Worm (Caenorhabditis elegans) whole organism, L2 larva: Measurements from ENCODE around the gene F21C10.10.

Source experiments
- C34F6.9 ChIP-seq: fragments of 150-350 bp; optimal IDR thresholded peaks from 2 replicates; lab custom pipeline; 2014; ENCODE audit warnings: missing biosample characterization, missing genetic modification characterization
- F13H6.1 ChIP-seq: sonication (generic microtip); optimal IDR thresholded peaks from 2 replicates; lab custom pipeline; 2016; ENCODE audit warnings: missing genetic modification characterization, missing compliant biosample characterization
- R02D3.7 ChIP-seq: fragments of 150-350 bp; optimal IDR thresholded peaks from 2 replicates; lab custom pipeline; 2014; ENCODE audit warnings: missing biosample characterization, missing genetic modification characterization
- Y55F3AM.14 ChIP-seq: fragments of 200-800 bp; sonication (Bioruptor generic); optimal IDR thresholded peaks from 2 replicates; lab custom pipeline; 2018; ENCODE audit warnings: mild to moderate bottlenecking, missing genetic modification characterization, missing compliant biosample characterization
- ZK546.5 ChIP-seq: sonication (generic microtip); optimal IDR thresholded peaks from 2 replicates; lab custom pipeline; 2017; ENCODE audit warnings: missing biosample characterization, missing genetic modification characterization
- alr-1 ChIP-seq: fragments of 150-350 bp; optimal IDR thresholded peaks from 2 replicates; lab custom pipeline; 2014; ENCODE audit warnings: missing biosample characterization, missing genetic modification characterization
- aly-2 ChIP-seq: fragments of 150-350 bp; optimal IDR thresholded peaks from 2 replicates; lab custom pipeline; 2014; ENCODE audit warnings: missing biosample characterization, missing genetic modification characterization
- ama-1 ChIP-seq: fragments of 150-350 bp; optimal IDR thresholded peaks from 2 replicates; lab custom pipeline; 2018; ENCODE audit warnings: inconsistent platforms
- ceh-16 ChIP-seq: fragments of 150-350 bp; optimal IDR thresholded peaks from 2 replicates; lab custom pipeline; 2014; ENCODE audit warnings: missing biosample characterization, missing genetic modification characterization
- ceh-82 ChIP-seq: fragments of 150-350 bp; optimal IDR thresholded peaks from 2 replicates; lab custom pipeline; 2014; ENCODE audit warnings: missing biosample characterization, missing genetic modification characterization
- crh-2 ChIP-seq: sonication (generic microtip); optimal IDR thresholded peaks from 2 replicates; lab custom pipeline; 2017; ENCODE audit warnings: missing biosample characterization, missing genetic modification characterization
- dmd-4 ChIP-seq: sonication (generic microtip); optimal IDR thresholded peaks from 2 replicates; lab custom pipeline; 2017; ENCODE audit warnings: missing biosample characterization, missing genetic modification characterization
- egl-27 ChIP-seq: sonication (generic microtip); optimal IDR thresholded peaks from 3 replicates; lab custom pipeline; 2017; ENCODE audit warnings: missing biosample characterization, missing genetic modification reagents, missing genetic modification characterization
- elt-1 ChIP-seq: fragments of 150-350 bp; optimal IDR thresholded peaks from 2 replicates; lab custom pipeline; 2014; ENCODE audit warnings: missing biosample characterization, missing genetic modification characterization
- elt-3 ChIP-seq: sonication (generic microtip); optimal IDR thresholded peaks from 2 replicates; lab custom pipeline; 2017; ENCODE audit warnings: missing biosample characterization, missing genetic modification characterization
- fos-1 ChIP-seq: fragments of 150-350 bp; optimal IDR thresholded peaks from 2 replicates; lab custom pipeline; 2014; ENCODE audit warnings: missing biosample characterization, missing genetic modification characterization
- gmeb-1 ChIP-seq: fragments of 150-350 bp; optimal IDR thresholded peaks from 2 replicates; lab custom pipeline; 2014; ENCODE audit warnings: missing biosample characterization, missing genetic modification characterization
- lin-13 ChIP-seq: fragments of 150-350 bp; optimal IDR thresholded peaks from 2 replicates; lab custom pipeline; 2014; ENCODE audit warnings: missing biosample characterization, missing genetic modification reagents, missing genetic modification characterization
- lsy-2 ChIP-seq, 2 experiments: fragments of 150-350 bp in 1 of 2; sonication (generic microtip) in 1 of 2; optimal IDR thresholded peaks; 2 replicates each; lab custom pipeline; 2014 to 2017; ENCODE audit warnings: missing biosample characterization in 2 of 2, missing genetic modification characterization in 2 of 2
- mab-5 ChIP-seq: fragments of 150-350 bp; optimal IDR thresholded peaks from 2 replicates; lab custom pipeline; 2014; ENCODE audit warnings: missing biosample characterization, missing genetic modification characterization
- mbf-1 ChIP-seq: sonication (generic microtip); optimal IDR thresholded peaks from 2 replicates; lab custom pipeline; 2017; ENCODE audit warnings: missing biosample characterization, missing genetic modification characterization
- mdl-1 ChIP-seq, 2 experiments: fragments of 150-350 bp in 1 of 2; sonication (generic microtip) in 1 of 2; optimal IDR thresholded peaks; 2 replicates each; lab custom pipeline; 2017; ENCODE audit warnings: missing biosample characterization in 2 of 2, missing genetic modification characterization in 2 of 2
- nhr-10 ChIP-seq: sonication (generic microtip); optimal IDR thresholded peaks from 2 replicates; lab custom pipeline; 2017; ENCODE audit warnings: missing biosample characterization, missing genetic modification characterization
- nhr-12 ChIP-seq: fragments of 150-350 bp; optimal IDR thresholded peaks from 2 replicates; lab custom pipeline; 2014; ENCODE audit warnings: missing biosample characterization, missing genetic modification characterization
- nhr-129 ChIP-seq: fragments of 150-350 bp; optimal IDR thresholded peaks from 2 replicates; lab custom pipeline; 2014; ENCODE audit warnings: missing biosample characterization, missing genetic modification characterization
- nhr-21 ChIP-seq: fragments of 150-350 bp; optimal IDR thresholded peaks from 2 replicates; lab custom pipeline; 2014; ENCODE audit warnings: missing biosample characterization, missing genetic modification characterization
- nhr-23 ChIP-seq: fragments of 150-350 bp; optimal IDR thresholded peaks from 2 replicates; lab custom pipeline; 2014; ENCODE audit warnings: missing biosample characterization, missing genetic modification reagents, missing genetic modification characterization
- nhr-25 ChIP-seq: fragments of 150-350 bp; sonication (generic microtip); optimal IDR thresholded peaks from 3 replicates; lab custom pipeline; 2014; ENCODE audit warnings: missing biosample characterization, missing genetic modification characterization
- nhr-77 ChIP-seq: fragments of 150-350 bp; optimal IDR thresholded peaks from 2 replicates; lab custom pipeline; 2014; ENCODE audit warnings: missing biosample characterization, missing genetic modification characterization
- peb-1 ChIP-seq: fragments of 150-350 bp; optimal IDR thresholded peaks from 2 replicates; lab custom pipeline; 2014; ENCODE audit warnings: missing biosample characterization, missing genetic modification characterization
- sem-4 ChIP-seq: fragments of 150-350 bp; optimal IDR thresholded peaks from 2 replicates; lab custom pipeline; 2014; ENCODE audit warnings: missing biosample characterization, missing genetic modification reagents, missing genetic modification characterization
- skn-1 ChIP-seq: sonication (generic microtip); optimal IDR thresholded peaks from 2 replicates; lab custom pipeline; 2017; ENCODE audit warnings: missing biosample characterization, missing genetic modification characterization
- sma-3 ChIP-seq: sonication (generic microtip); optimal IDR thresholded peaks from 2 replicates; lab custom pipeline; 2016; ENCODE audit warnings: missing genetic modification reagents, missing genetic modification characterization, missing compliant biosample characterization
- sma-9 ChIP-seq, 2 experiments: fragments of 150-350 bp in 1 of 2; sonication (generic microtip) in 1 of 2; optimal IDR thresholded peaks; 2 replicates each; lab custom pipeline; 2014 to 2016; ENCODE audit warnings: missing genetic modification characterization in 2 of 2, mild to moderate bottlenecking in 1 of 2, missing biosample characterization in 1 of 2, missing compliant biosample characterization in 1 of 2, missing genetic modification reagents in 1 of 2, moderate library complexity in 1 of 2
- snpc-4 ChIP-seq: fragments of 150-350 bp; optimal IDR thresholded peaks from 2 replicates; lab custom pipeline; 2014; ENCODE audit warnings: missing biosample characterization, missing genetic modification characterization
- unc-39 ChIP-seq: fragments of 150-350 bp; optimal IDR thresholded peaks from 2 replicates; lab custom pipeline; 2014; ENCODE audit warnings: missing biosample characterization, missing genetic modification characterization
- unc-55 ChIP-seq: fragments of 150-350 bp; sonication (generic microtip); optimal IDR thresholded peaks from 3 replicates; lab custom pipeline; 2014; ENCODE audit warnings: missing biosample characterization, missing genetic modification reagents, missing genetic modification characterization
- unc-62 ChIP-seq: fragments of 150-350 bp; optimal IDR thresholded peaks from 2 replicates; lab custom pipeline; 2014; ENCODE audit warnings: missing biosample characterization, missing genetic modification reagents, missing genetic modification characterization
- zag-1 ChIP-seq: fragments of 150-350 bp; optimal IDR thresholded peaks from 2 replicates; lab custom pipeline; 2014; ENCODE audit warnings: missing biosample characterization, missing genetic modification characterization
- ztf-1 ChIP-seq: fragments of 200-800 bp; sonication (Bioruptor generic); conservative IDR thresholded peaks from 2 replicates; pipeline ENCODE4 v1.3.6; 2022; ENCODE audit warnings: missing genetic modification characterization, missing compliant biosample characterization
- ztf-11 ChIP-seq: sonication (generic microtip); optimal IDR thresholded peaks from 2 replicates; lab custom pipeline; 2017; ENCODE audit warnings: missing biosample characterization, missing genetic modification characterization
- ztf-4 ChIP-seq: fragments of 150-350 bp; optimal IDR thresholded peaks from 2 replicates; lab custom pipeline; 2014; ENCODE audit warnings: missing biosample characterization, missing genetic modification characterization

Gene F21C10.10

ce11 chrV:9085845-9086244 lies 10.2 kb upstream of the F21C10.10 start:
- TF ChIP-seq alr-1 (tag; lab: Kevin White, UChicago) = no peak
- TF ChIP-seq peb-1 = no peak
- peak; percentile 56 for TF ChIP-seq sma-9 (GFP tag; optimal IDR thresholded peaks at IDR 0.05; lab: Kevin White, UChicago)
- TF ChIP-seq sma-9 (tag; optimal IDR thresholded peaks at IDR 0.05; lab: Kevin White, UChicago) = no peak
- TF ChIP-seq skn-1 (tag; lab: Kevin White, UChicago) = no peak
- peak; percentile 71 for TF ChIP-seq nhr-21 (tag; lab: Kevin White, UChicago)
- no peak for TF ChIP-seq R02D3.7
- TF ChIP-seq crh-2 = peak; percentile 16
- no peak for TF ChIP-seq nhr-23 (tag; lab: Kevin White, UChicago)
- TF ChIP-seq dmd-4 = no peak
- TF ChIP-seq ZK546.5 = no peak
- no peak for TF ChIP-seq sem-4 (tag; lab: Kevin White, UChicago)
- TF ChIP-seq ztf-4 (tag; lab: Kevin White, UChicago) = no peak
- TF ChIP-seq mab-5 (tag; lab: Kevin White, UChicago) = no peak
- TF ChIP-seq zag-1 = no peak
- TF ChIP-seq gmeb-1 (tag; lab: Kevin White, UChicago) = no peak
- no peak for TF ChIP-seq elt-3 (tag; lab: Kevin White, UChicago)
- TF ChIP-seq ztf-11 (tag; lab: Kevin White, UChicago) = no peak
- TF ChIP-seq unc-55 (GFP tag; lab: Kevin White, UChicago) = no peak
- TF ChIP-seq mdl-1 (tag; optimal IDR thresholded peaks at IDR 0.05; lab: Kevin White, UChicago) = peak in 1 of 2 experiments; percentile 7
- TF ChIP-seq sma-3 (GFP tag; lab: Kevin White, UChicago) = peak; percentile 92
- peak; percentile 24 for TF ChIP-seq egl-27 (tag; lab: Kevin White, UChicago)
- no peak for TF ChIP-seq nhr-77
- TF ChIP-seq Y55F3AM.14 (GFP tag; lab: Kevin White, UChicago) = no peak
- no peak for TF ChIP-seq nhr-12 (tag; lab: Kevin White, UChicago)
- no peak for TF ChIP-seq elt-1 (tag; lab: Kevin White, UChicago)
- TF ChIP-seq ceh-82 (tag; lab: Kevin White, UChicago) = no peak
- TF ChIP-seq nhr-129 (tag; lab: Kevin White, UChicago) = no peak
- TF ChIP-seq fos-1 (tag; lab: Kevin White, UChicago) = peak; percentile 76
- TF ChIP-seq aly-2 (tag; lab: Kevin White, UChicago) = no peak
- no peak for TF ChIP-seq unc-62
- no peak for TF ChIP-seq mbf-1
- no peak for TF ChIP-seq F13H6.1 (tag; lab: Kevin White, UChicago)
- no peak for TF ChIP-seq nhr-10
- TF ChIP-seq C34F6.9 = no peak
- peak; percentile 63 for TF ChIP-seq nhr-25 (tag; lab: Kevin White, UChicago)

ce11 chrV:9088758-9089157 lies 7.3 kb upstream of the F21C10.10 start:
- TF ChIP-seq ztf-4 (tag; lab: Kevin White, UChicago) = no peak
- TF ChIP-seq C34F6.9 = peak; percentile 47
- TF ChIP-seq ztf-1 = no peak
- TF ChIP-seq fos-1 (tag; lab: Kevin White, UChicago) = no peak
- peak; percentile 96 for TF ChIP-seq ama-1 (lab: Kevin White, UChicago)
- no peak for TF ChIP-seq nhr-129 (tag; lab: Kevin White, UChicago)

DNA sequence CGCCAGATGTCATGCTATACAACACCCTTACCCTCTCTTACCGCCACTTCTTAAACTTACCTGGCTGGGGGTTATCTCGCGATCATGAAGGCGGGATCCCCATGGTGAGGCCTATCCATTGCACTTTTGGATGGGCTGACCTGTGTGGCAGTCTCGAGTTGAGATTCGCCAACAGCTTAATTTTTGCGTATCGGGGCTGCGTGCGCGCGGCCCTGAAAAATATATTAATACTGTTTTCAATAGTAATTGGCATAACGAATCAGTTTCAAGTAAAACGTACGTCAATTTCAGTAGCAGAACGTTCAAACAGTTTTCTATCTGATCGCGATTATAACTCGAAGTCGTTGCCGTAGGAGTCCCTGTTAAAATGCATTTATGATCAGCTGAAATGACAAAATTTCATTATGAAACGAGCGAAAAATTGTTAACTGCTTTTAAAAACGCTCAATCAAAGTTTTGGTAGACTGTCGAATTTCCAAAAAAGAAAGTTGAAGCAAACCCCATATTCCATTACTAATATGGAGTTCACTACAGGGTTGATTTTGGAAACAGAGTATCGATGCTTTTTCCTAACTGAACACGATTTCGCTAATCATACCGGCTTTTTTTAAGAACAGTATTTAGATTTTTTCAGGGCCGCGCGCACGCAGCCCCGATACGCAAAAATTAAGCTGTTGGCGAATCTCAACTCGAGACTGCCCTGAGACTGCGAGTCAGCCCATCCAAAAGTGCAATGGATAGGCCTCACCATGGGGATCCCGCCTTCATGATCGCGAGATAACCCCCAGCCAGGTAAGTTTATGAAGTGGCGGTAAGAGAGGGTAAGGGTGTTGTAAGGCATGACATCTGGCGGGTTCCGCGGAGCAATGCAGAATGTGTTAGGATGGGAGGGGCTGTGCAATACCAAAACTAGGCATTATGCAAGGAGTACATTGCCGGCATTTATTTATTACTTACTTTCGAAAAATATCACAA lies 5.0 kb upstream of the F21C10.10 start:
- TF ChIP-seq snpc-4 (tag; lab: Kevin White, UChicago) = peak; percentile 18
- TF ChIP-seq, all 48 proteins: peak for 1; not testable (repeated sequence) for 47

- peak; percentile 53 for TF ChIP-seq unc-55 (GFP tag; lab: Kevin White, UChicago)
- peak; percentile 53 for TF ChIP-seq zag-1
- TF ChIP-seq unc-39 = no peak
- TF ChIP-seq sma-9 (GFP tag; optimal IDR thresholded peaks at IDR 0.05; lab: Kevin White, UChicago) = peak; percentile 28
- TF ChIP-seq sma-9 (tag; optimal IDR thresholded peaks at IDR 0.05; lab: Kevin White, UChicago) = no peak
- no peak for TF ChIP-seq crh-2
- no peak for TF ChIP-seq nhr-12 (tag; lab: Kevin White, UChicago)
- no peak for TF ChIP-seq ceh-16 (tag; lab: Kevin White, UChicago)
- TF ChIP-seq lin-13 (GFP tag; lab: Kevin White, UChicago) = no peak
- peak in 1 of 2 experiments; percentile 4 for TF ChIP-seq lsy-2 (tag; optimal IDR thresholded peaks at IDR 0.05; lab: Kevin White, UChicago)
- peak; percentile 40 for TF ChIP-seq C34F6.9
- peak; percentile 24 for TF ChIP-seq nhr-129 (tag; lab: Kevin White, UChicago)
- no peak for TF ChIP-seq ama-1 (lab: Kevin White, UChicago)
- TF ChIP-seq elt-1 (tag; lab: Kevin White, UChicago) = no peak
These were observed 3.9 kb upstream of the F21C10.10 start, which contains the start of gene T27E4.1 for ce11 chrV:9092209-9092608. TSS of gene T27E4.1 (plus strand) at chrV:9092345.
